Fruit fly (Drosophila melanogaster) whole organism, pupa: ENCODE data around the gene CG44195.
A peak's percentile ranks its signal among the peaks of the same experiment; 100 is the strongest.

Experiments
- CG10348 ChIP-seq: fragments of 200-800 bp; sonication (Bioruptor generic); IDR thresholded peaks from 2 replicates; pipeline ENCODE4 v1.3.6; 2022; ENCODE audit warnings: missing biosample characterization, missing genetic modification characterization
- CG12605 ChIP-seq: fragments of 200-800 bp; sonication (Bioruptor generic); IDR thresholded peaks from 2 replicates; pipeline ENCODE4 v1.3.6; 2022; ENCODE audit warnings: missing biosample characterization, missing genetic modification characterization
- CG13204 ChIP-seq: fragments of 200-800 bp; sonication (Bioruptor generic); optimal IDR thresholded peaks from 2 replicates; lab custom pipeline; 2018; ENCODE audit warnings: missing biosample characterization, mild to moderate bottlenecking, missing genetic modification characterization, moderate library complexity
- CG14655 ChIP-seq: fragments of 200-800 bp; sonication (Bioruptor generic); optimal IDR thresholded peaks from 3 replicates; lab custom pipeline; 2017; ENCODE audit warnings: mild to moderate bottlenecking, missing biosample characterization, missing genetic modification reagents, missing genetic modification characterization
- CG15710 ChIP-seq: fragments of 200-800 bp; sonication (Bioruptor generic); optimal IDR thresholded peaks from 2 replicates; lab custom pipeline; 2018; ENCODE audit warnings: missing biosample characterization, mild to moderate bottlenecking, missing genetic modification characterization, moderate library complexity
- CG17806 ChIP-seq: fragments of 200-800 bp; sonication (Bioruptor generic); optimal IDR thresholded peaks from 2 replicates; lab custom pipeline; 2018; ENCODE audit warnings: missing biosample characterization, mild to moderate bottlenecking, missing genetic modification characterization, moderate library complexity
- CG32121 ChIP-seq: fragments of 200-800 bp; sonication (Bioruptor generic); IDR thresholded peaks from 2 replicates; pipeline ENCODE4 v1.3.6; 2022; ENCODE audit warnings: missing biosample characterization, missing genetic modification characterization
- CG34367 ChIP-seq: fragments of 200-800 bp; sonication (Bioruptor generic); optimal IDR thresholded peaks from 2 replicates; lab custom pipeline; 2018; ENCODE audit warnings: missing biosample characterization, mild to moderate bottlenecking, missing genetic modification characterization
- CG4496 ChIP-seq: fragments of 200-800 bp; sonication (Bioruptor generic); IDR thresholded peaks from 3 replicates; pipeline ENCODE4 v1.3.6; 2022; ENCODE audit warnings: missing biosample characterization, missing genetic modification characterization
- CG8159 ChIP-seq: fragments of 200-800 bp; sonication (Bioruptor generic); optimal IDR thresholded peaks from 3 replicates; lab custom pipeline; 2018; ENCODE audit warnings: missing biosample characterization, mild to moderate bottlenecking, missing genetic modification characterization, moderate library complexity
- CG8301 ChIP-seq: fragments of 200-800 bp; sonication (Bioruptor generic); optimal IDR thresholded peaks from 2 replicates; lab custom pipeline; 2018; ENCODE audit warnings: missing biosample characterization, mild to moderate bottlenecking, missing genetic modification characterization
- CG9948 ChIP-seq: fragments of 200-800 bp; sonication (Bioruptor generic); optimal IDR thresholded peaks from 2 replicates; lab custom pipeline; 2018; ENCODE audit warnings: missing biosample characterization, mild to moderate bottlenecking, missing genetic modification characterization, moderate library complexity
- D1 ChIP-seq: fragments of 200-800 bp; sonication (Bioruptor generic); optimal IDR thresholded peaks from 2 replicates; lab custom pipeline; 2018; ENCODE audit warnings: missing biosample characterization, mild to moderate bottlenecking, missing genetic modification characterization, moderate library complexity
- EcR ChIP-seq: fragments of 200-800 bp; sonication (Bioruptor generic); optimal IDR thresholded peaks from 3 replicates; lab custom pipeline; 2019; ENCODE audit warnings: missing biosample characterization, missing genetic modification characterization, mild to moderate bottlenecking, moderate library complexity, missing genetic modification reagents
- Ets98B ChIP-seq: fragments of 200-800 bp; sonication (Bioruptor generic); IDR thresholded peaks from 2 replicates; pipeline ENCODE4 v1.3.6; 2022; ENCODE audit warnings: missing biosample characterization, missing genetic modification characterization
- Pif1A ChIP-seq: fragments of 200-800 bp; sonication (Bioruptor generic); optimal IDR thresholded peaks from 3 replicates; lab custom pipeline; 2016; ENCODE audit warnings: missing biosample characterization, missing genetic modification characterization
- Pif1B ChIP-seq: fragments of 200-800 bp; sonication (Bioruptor generic); optimal IDR thresholded peaks from 3 replicates; lab custom pipeline; 2016; ENCODE audit warnings: missing biosample characterization, missing genetic modification characterization
- Snoo ChIP-seq: fragments of 200-800 bp; sonication (Bioruptor generic); optimal IDR thresholded peaks from 3 replicates; lab custom pipeline; 2017; ENCODE audit warnings: missing biosample characterization, mild to moderate bottlenecking, missing genetic modification characterization, inconsistent platforms
- fd96Ca ChIP-seq: fragments of 200-800 bp; sonication (Bioruptor generic); IDR thresholded peaks from 3 replicates; pipeline ENCODE4 v1.3.6; 2022; ENCODE audit warnings: missing biosample characterization, missing genetic modification characterization
- gl ChIP-seq: fragments of 200-800 bp; sonication (Bioruptor generic); optimal IDR thresholded peaks from 2 replicates; lab custom pipeline; 2018; ENCODE audit warnings: missing biosample characterization, mild to moderate bottlenecking, missing genetic modification characterization
- rn ChIP-seq: fragments of 200-800 bp; sonication (Bioruptor generic); IDR thresholded peaks from 2 replicates; pipeline ENCODE4 v1.3.6; 2022; ENCODE audit warnings: missing biosample characterization, missing genetic modification characterization

The CG44195 gene

DNA sequence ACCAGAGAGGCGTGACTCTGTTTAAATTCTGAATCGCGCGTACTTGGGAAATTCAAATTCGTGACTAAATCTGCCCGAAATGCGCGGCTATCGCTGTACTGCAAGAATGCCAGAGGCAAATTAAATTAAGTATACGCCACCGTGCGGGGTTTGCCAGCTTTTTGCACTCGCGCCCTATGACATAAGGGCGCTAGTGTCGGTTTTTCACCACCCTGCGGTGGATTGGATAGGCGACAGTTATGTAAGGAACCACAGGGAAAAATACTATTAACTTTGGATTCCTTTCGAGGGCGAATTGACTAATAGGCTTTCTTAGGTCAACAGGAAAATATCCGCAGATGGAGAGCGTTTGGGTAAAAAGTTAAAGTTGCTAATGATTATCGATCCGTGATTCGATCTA is at the start of gene CG44195:
TSS of gene CG44195 (minus strand) at position 101 of the 400 bp plus-strand sequence.
- TF ChIP-seq CG8301 (tag; lab: Kevin White, UChicago): no peak

DNA sequence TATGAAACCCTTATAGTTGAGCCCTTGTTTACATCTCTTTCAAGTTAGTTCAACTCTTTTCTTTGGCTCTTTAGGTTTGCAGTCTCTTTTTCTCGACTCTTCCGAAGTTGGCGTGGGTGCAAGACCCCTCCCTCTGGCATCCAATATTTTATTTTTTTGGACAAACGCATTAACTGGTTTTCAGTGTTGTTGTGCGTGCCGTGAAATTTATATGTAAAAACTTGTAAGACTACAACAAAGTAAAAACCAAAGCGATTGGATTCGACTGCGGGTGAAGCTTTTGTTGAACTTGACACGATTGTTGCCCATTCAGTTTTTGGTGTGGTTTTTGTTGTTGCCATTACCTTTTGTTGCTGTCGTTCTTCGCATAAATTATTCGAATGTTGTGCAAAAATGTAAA is 48.3 kb upstream of the CG44195 start:
- TF ChIP-seq EcR (GFP tag; lab: Kevin White, UChicago) (peak; percentile 29), CG34367 (no peak), D1 (tag; lab: Kevin White, UChicago) (no peak)

DNA sequence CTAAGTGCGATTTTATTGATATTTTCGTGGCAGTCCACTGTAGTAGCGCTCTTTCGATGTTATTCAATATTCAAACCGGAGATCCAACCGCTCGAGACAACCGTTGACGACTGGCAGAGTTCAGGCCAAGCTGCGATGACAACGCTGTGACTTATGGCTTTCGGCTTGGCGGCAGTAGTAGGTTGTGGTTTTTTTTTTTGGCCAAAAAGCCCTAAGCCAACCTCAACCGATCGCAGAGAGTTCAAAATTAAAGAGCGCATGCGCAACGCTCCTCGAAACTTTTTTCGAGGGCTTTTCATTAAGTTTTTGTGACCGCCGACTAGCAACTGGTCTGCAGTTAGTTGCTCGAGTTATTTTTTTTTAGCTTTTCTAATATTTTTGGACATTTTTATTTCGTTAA is 47.5 kb upstream of the CG44195 start, which contains the start of gene Snmp2:
TSS of gene Snmp2 (minus strand) at position 101 of the 400 bp plus-strand sequence.
- TF ChIP-seq CG9948: no peak
- no peak for TF ChIP-seq CG10348 (GFP tag; lab: Robert Waterston, UW)
- TF ChIP-seq Pif1B (GFP tag; lab: Kevin White, UChicago): no peak
- TF ChIP-seq, all 21 proteins: peak for 0

DNA sequence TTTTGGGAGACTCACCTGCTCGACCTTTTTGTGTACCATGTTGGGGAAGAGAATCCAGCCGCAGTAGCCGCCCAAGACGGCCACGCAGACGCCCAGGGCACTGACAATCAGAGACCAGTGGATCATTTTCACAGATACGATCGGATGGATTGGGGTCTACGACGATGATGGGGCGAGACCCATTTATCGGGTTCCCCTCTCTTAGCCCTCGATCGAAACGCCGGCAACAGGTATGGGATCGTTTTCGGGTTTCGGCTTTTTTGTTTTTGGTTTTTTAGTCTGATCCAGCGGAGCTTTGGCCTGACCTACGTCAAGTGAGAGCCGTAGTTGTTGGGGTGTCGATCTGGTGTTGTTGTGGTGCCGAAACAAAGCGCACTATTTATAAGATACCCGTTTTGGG is 46.5 kb upstream of the CG44195 start:
- TF ChIP-seq EcR (GFP tag; lab: Kevin White, UChicago) (no peak), CG13204 (no peak), CG34367 (no peak), CG4496 (GFP tag; lab: Robert Waterston, UW) (no peak), Ets98B (no peak), CG17806 (tag; lab: Kevin White, UChicago) (no peak), CG12605 (GFP tag; lab: Robert Waterston, UW) (no peak), rn (no peak), Snoo (no peak), CG9948 (no peak)

DNA sequence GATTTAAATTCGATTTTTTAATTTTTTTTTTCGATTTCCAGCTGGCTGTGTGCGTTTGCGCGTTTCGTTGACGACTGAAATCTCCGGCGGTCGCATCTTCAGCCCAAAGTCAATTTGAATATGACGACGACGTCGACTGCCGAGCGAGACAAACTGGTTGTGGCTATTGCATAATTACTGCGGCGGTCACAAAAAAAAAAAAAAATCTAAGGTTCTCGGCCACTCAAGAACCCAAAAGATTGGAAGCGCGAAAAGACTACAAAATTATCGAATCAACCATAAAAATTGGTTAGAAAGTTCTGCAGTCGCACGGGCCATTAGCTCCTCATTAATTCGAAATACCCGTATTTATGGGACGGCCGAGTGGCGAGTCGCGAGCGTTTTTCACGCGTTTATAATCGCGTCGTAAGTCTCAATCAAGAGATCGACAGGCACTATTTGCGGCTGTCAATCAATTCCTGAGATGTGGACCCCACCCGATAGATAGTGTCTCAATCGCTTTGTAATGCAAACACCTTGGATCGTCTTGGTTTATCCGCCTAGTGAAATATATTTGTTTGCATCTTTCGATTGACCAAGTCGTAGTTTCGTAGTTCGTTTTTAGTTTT is 36.8 kb upstream of the CG44195 start, which contains the start of gene CG8492:
TSS of gene CG8492 (minus strand) at position 51 of the 608 bp plus-strand sequence.
- TF ChIP-seq CG15710 (no peak), CG13204 (no peak), CG12605 (GFP tag; lab: Robert Waterston, UW) (no peak), CG14655 (no peak), fd96Ca (no peak), CG17806 (tag; lab: Kevin White, UChicago) (no peak), Ets98B (no peak), CG4496 (GFP tag; lab: Robert Waterston, UW) (no peak), EcR (GFP tag; lab: Kevin White, UChicago) (no peak), CG34367 (no peak), Pif1A (GFP tag; lab: Kevin White, UChicago) (no peak), CG9948 (no peak), rn (no peak), Pif1B (GFP tag; lab: Kevin White, UChicago) (no peak)

DNA sequence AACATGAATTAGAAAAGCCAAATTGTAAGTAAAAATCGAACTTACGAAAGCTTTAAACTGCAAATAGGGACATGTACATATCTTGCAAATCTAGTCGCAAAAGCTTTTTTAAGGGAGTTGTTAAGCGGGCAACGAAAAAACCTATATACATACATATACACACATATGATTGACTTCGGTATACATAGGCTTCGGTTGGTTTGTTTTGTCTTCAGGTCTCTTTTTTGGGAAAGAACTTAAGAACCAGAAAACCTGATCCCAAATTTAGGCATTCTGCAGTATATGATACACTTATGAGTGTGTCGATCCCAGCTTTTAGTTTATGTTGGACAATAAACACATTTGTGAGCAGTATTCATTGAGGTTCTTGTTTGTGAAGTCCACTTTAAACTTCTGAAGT is 31.2 kb upstream of the CG44195 start:
- TF ChIP-seq CG4496 (GFP tag; lab: Robert Waterston, UW): no peak
- TF ChIP-seq CG13204: no peak

DNA sequence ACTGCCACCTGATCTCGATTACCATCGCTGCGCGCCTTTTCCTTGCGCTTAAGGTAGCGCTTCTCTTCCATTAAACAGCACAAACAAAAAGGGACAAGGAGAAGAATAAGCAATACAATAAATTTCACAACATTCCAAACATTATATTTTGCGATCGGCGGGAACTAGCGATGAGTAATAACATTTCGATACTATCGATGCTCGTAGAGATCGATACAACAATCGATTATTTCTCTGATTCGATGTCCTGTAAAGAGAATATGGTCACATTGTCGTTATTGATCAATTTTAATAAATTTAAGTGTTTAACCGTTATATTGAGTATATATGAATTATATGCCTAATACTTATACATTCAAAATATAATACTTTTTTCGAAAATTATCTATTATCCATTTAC is 30.8 kb upstream of the CG44195 start, which contains the start of gene CG7457:
TSS of gene CG7457 (minus strand) at position 189 of the 400 bp plus-strand sequence.
- TF ChIP-seq EcR (GFP tag; lab: Kevin White, UChicago) (no peak), CG10348 (GFP tag; lab: Robert Waterston, UW) (no peak), gl (no peak), CG15710 (no peak), CG17806 (tag; lab: Kevin White, UChicago) (no peak), CG9948 (no peak), CG14655 (no peak), CG32121 (GFP tag; lab: Robert Waterston, UW) (no peak), fd96Ca (no peak)

DNA sequence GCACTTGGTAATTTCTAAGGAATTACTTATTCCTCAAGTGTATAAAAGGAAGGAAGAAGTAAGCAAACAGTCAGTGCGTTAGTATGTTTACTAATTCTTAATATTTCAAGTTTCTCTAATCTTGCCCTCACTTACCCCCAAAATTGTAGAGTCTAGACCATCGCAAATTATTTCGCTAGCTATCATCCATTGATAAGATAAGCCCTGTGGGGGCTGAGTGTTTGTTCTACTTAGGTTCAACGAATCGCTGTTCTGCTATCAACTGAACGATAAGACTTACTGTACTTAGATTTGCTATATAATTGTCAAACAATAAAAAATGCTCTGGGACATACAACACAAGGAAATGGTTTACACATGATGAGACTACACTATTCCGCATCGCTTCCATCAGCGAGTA is 26.1 kb upstream of the CG44195 start:
- TF ChIP-seq EcR (GFP tag; lab: Kevin White, UChicago) (peak; percentile 18), CG9948 (no peak)

DNA sequence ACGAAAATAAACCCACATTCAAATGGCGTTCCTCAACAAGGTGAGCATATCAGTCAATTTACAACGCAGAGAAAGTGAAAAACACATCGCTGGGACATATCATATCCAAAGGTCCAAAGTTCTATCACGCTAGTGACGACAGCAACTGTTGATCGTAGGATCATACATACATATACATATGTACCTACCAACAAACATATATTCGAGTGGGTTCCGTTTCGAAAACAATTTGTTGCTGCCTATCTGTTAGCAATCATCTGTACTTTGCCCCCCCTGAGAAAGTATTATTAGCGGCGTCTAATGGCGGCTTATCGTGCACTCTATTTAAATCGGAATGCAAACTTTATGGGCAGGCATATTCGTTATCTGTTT is 23.9 kb upstream of the CG44195 start:
- TF ChIP-seq CG12605 (GFP tag; lab: Robert Waterston, UW): no peak
- no peak for TF ChIP-seq fd96Ca
- no peak for TF ChIP-seq CG14655
- no peak for TF ChIP-seq EcR (GFP tag; lab: Kevin White, UChicago)
- TF ChIP-seq rn: no peak
- TF ChIP-seq CG13204: no peak
- TF ChIP-seq Ets98B: no peak
- TF ChIP-seq CG9948: no peak
- TF ChIP-seq Pif1B (GFP tag; lab: Kevin White, UChicago): no peak
- TF ChIP-seq CG15710: no peak
- TF ChIP-seq CG32121 (GFP tag; lab: Robert Waterston, UW): no peak
- TF ChIP-seq CG8159 (tag; lab: Kevin White, UChicago): no peak
- no peak for TF ChIP-seq CG8301 (tag; lab: Kevin White, UChicago)
- no peak for TF ChIP-seq Snoo
- no peak for TF ChIP-seq CG34367
- TF ChIP-seq CG10348 (GFP tag; lab: Robert Waterston, UW): no peak
